Worm (Caenorhabditis elegans) whole organism, L3 larva: ENCODE data around the gene tmem-132.

Source experiments
- daf-12 ChIP-seq: fragments of 150-350 bp; optimal IDR thresholded peaks from 2 replicates; lab custom pipeline; 2014; ENCODE audit warnings: missing biosample characterization, missing genetic modification reagents, missing genetic modification characterization
- elt-1 ChIP-seq: fragments of 150-350 bp; optimal IDR thresholded peaks from 2 replicates; lab custom pipeline; 2014; ENCODE audit warnings: missing biosample characterization, missing genetic modification characterization
- sea-2 ChIP-seq: fragments of 150-350 bp; sonication (generic microtip); optimal IDR thresholded peaks from 4 replicates; lab custom pipeline; 2014; ENCODE audit warnings: missing biosample characterization, missing genetic modification reagents, missing genetic modification characterization
- unc-62 ChIP-seq: fragments of 150-350 bp; sonication (generic microtip); optimal IDR thresholded peaks from 4 replicates; lab custom pipeline; 2014; ENCODE audit warnings: missing biosample characterization, missing genetic modification reagents, missing genetic modification characterization
- ztf-4 ChIP-seq: fragments of 150-350 bp; optimal IDR thresholded peaks from 2 replicates; lab custom pipeline; 2014; ENCODE audit warnings: missing biosample characterization, missing genetic modification characterization

ce11 chrIII:2733606-2734183 is 17.3 kb upstream of the tmem-132 start, which contains the start of gene Y71H2AM.12:
- no peak for TF ChIP-seq sea-2 (GFP tag; lab: Kevin White, UChicago)
- no peak for TF ChIP-seq ztf-4 (tag; lab: Kevin White, UChicago)
- TF ChIP-seq daf-12 (tag; lab: Kevin White, UChicago) = no peak
- no peak for TF ChIP-seq elt-1
- no peak for TF ChIP-seq unc-62 (GFP tag; lab: Kevin White, UChicago)
